Worm (Caenorhabditis elegans) whole organism, young adult: ENCODE results near the gene irld-24.

Source experiments
- B0336.3 ChIP-seq: fragments of 200-800 bp; sonication (Bioruptor generic); IDR thresholded peaks from 2 replicates; pipeline ENCODE4 v1.3.6; 2022; ENCODE audit warnings: missing genetic modification characterization, missing compliant biosample characterization
- C06A6.2 ChIP-seq: fragments of 200-800 bp; sonication (Bioruptor generic); conservative IDR thresholded peaks from 2 replicates; pipeline ENCODE4 v1.3.6; 2022; ENCODE audit warnings: missing genetic modification characterization, missing compliant biosample characterization
- C17E4.6 ChIP-seq: fragments of 200-800 bp; sonication (Bioruptor generic); IDR thresholded peaks from 2 replicates; pipeline ENCODE4 v1.3.6; 2022; ENCODE audit warnings: missing genetic modification reagents, missing genetic modification characterization, missing compliant biosample characterization
- F10E7.11 ChIP-seq: sonication (generic microtip); optimal IDR thresholded peaks from 2 replicates; lab custom pipeline; 2017; ENCODE audit warnings: mild to moderate bottlenecking, missing genetic modification characterization, moderate library complexity, missing compliant biosample characterization
- F22D6.2 ChIP-seq: sonication (generic microtip); optimal IDR thresholded peaks from 2 replicates; lab custom pipeline; 2016; ENCODE audit warnings: mild to moderate bottlenecking, missing genetic modification characterization, missing compliant biosample characterization
- F33H1.4 ChIP-seq: fragments of 200-800 bp; sonication (Bioruptor generic); IDR thresholded peaks from 2 replicates; pipeline ENCODE4 v1.3.6; 2022; ENCODE audit warnings: missing genetic modification reagents, missing genetic modification characterization, missing compliant biosample characterization
- K11D2.4 ChIP-seq: fragments of 200-800 bp; sonication (Bioruptor generic); IDR thresholded peaks from 2 replicates; pipeline ENCODE4 v1.3.6; 2022; ENCODE audit warnings: missing genetic modification reagents, missing genetic modification characterization, missing compliant biosample characterization
- T26A5.8 ChIP-seq: sonication (generic microtip); optimal IDR thresholded peaks from 2 replicates; lab custom pipeline; 2016; ENCODE audit warnings: missing genetic modification characterization, missing compliant biosample characterization
- Y53F4B.3 ChIP-seq: fragments of 200-800 bp; sonication (Bioruptor generic); IDR thresholded peaks from 2 replicates; pipeline ENCODE4 v1.3.6; 2022; ENCODE audit warnings: missing genetic modification reagents, missing genetic modification characterization, missing compliant biosample characterization
- Y53G8AR.9 ChIP-seq: fragments of 200-800 bp; sonication (Bioruptor generic); conservative IDR thresholded peaks from 2 replicates; pipeline ENCODE4 v1.3.6; 2022; ENCODE audit warnings: missing genetic modification reagents, missing genetic modification characterization, missing compliant biosample characterization
- Y67H2A.10 ChIP-seq: fragments of 200-800 bp; sonication (Bioruptor generic); conservative IDR thresholded peaks from 2 replicates; pipeline ENCODE4 v1.3.6; 2022; ENCODE audit warnings: missing genetic modification reagents, missing genetic modification characterization, missing compliant biosample characterization
- cebp-1 ChIP-seq, 2 experiments: fragments of 200-800 bp in 1 of 2; sonication (Bioruptor generic) in 1 of 2; sonication (generic microtip) in 1 of 2; IDR thresholded peaks in 1 of 2; optimal IDR thresholded peaks in 1 of 2; 2 replicates each; pipeline versions ENCODE4 v1.3.6 to Lab custom; 2017 to 2022; ENCODE audit warnings: missing compliant biosample characterization in 2 of 2, missing genetic modification characterization in 2 of 2, mild to moderate bottlenecking in 1 of 2, missing genetic modification reagents in 1 of 2, moderate library complexity in 1 of 2
- ceh-40 ChIP-seq: fragments of 200-800 bp; sonication (Bioruptor generic); IDR thresholded peaks from 2 replicates; pipeline ENCODE4 v1.3.6; 2022; ENCODE audit warnings: missing genetic modification characterization, missing compliant biosample characterization
- ceh-58 ChIP-seq: fragments of 200-800 bp; sonication (Bioruptor generic); IDR thresholded peaks from 2 replicates; pipeline ENCODE4 v1.3.6; 2022; ENCODE audit warnings: missing genetic modification characterization, missing compliant biosample characterization
- ceh-79 ChIP-seq: sonication (generic microtip); optimal IDR thresholded peaks from 2 replicates; lab custom pipeline; 2017; ENCODE audit warnings: mild to moderate bottlenecking, missing genetic modification characterization, missing compliant biosample characterization
- egrh-3 ChIP-seq: fragments of 200-800 bp; sonication (Bioruptor generic); IDR thresholded peaks from 2 replicates; pipeline ENCODE4 v1.3.6; 2022; ENCODE audit warnings: missing genetic modification reagents, missing genetic modification characterization, missing compliant biosample characterization
- ekl-4 ChIP-seq: fragments of 200-800 bp; sonication (Bioruptor generic); IDR thresholded peaks from 2 replicates; pipeline ENCODE4 v1.3.6; 2022; ENCODE audit warnings: missing genetic modification reagents, missing genetic modification characterization, missing compliant biosample characterization
- fkh-3 ChIP-seq: sonication (generic microtip); optimal IDR thresholded peaks from 2 replicates; lab custom pipeline; 2016; ENCODE audit warnings: mild to moderate bottlenecking, missing genetic modification characterization, missing compliant biosample characterization
- hlh-12 ChIP-seq: sonication (generic microtip); optimal IDR thresholded peaks from 2 replicates; lab custom pipeline; 2016; ENCODE audit warnings: missing genetic modification characterization, missing compliant biosample characterization
- hmg-1.2 ChIP-seq: fragments of 200-800 bp; sonication (Bioruptor generic); IDR thresholded peaks from 2 replicates; pipeline ENCODE4 v1.3.6; 2022; ENCODE audit warnings: missing genetic modification reagents, missing genetic modification characterization, missing compliant biosample characterization
- hmg-20 ChIP-seq: fragments of 200-800 bp; sonication (Bioruptor generic); IDR thresholded peaks from 2 replicates; pipeline ENCODE4 v1.3.6; 2022; ENCODE audit warnings: missing genetic modification reagents, missing genetic modification characterization, missing compliant biosample characterization
- let-607 ChIP-seq, 2 experiments: fragments of 200-800 bp in 1 of 2; sonication (Bioruptor generic) in 1 of 2; sonication (generic microtip) in 1 of 2; optimal IDR thresholded peaks; 2 replicates each; lab custom pipeline; 2016 to 2018; ENCODE audit warnings: mild to moderate bottlenecking in 2 of 2, missing compliant biosample characterization in 2 of 2, missing genetic modification characterization in 2 of 2, moderate library complexity in 2 of 2, missing genotype in 1 of 2
- lin-35 ChIP-seq, 3 experiments: fragments of 150-350 bp in 2 of 3; sonication (generic microtip) in 1 of 3; optimal IDR thresholded peaks; 2 replicates each; lab custom pipeline; 2014 to 2018; ENCODE audit warnings: missing biosample characterization in 3 of 3, missing genetic modification characterization in 3 of 3, missing genetic modification reagents in 3 of 3
- lin-40 ChIP-seq: sonication (generic microtip); optimal IDR thresholded peaks from 2 replicates; lab custom pipeline; 2016; ENCODE audit warnings: missing genetic modification characterization, mild to moderate bottlenecking, missing compliant biosample characterization, missing genotype, missing genetic modification reagents
- lin-54 ChIP-seq: fragments of 200-800 bp; sonication (Bioruptor generic); optimal IDR thresholded peaks from 2 replicates; lab custom pipeline; 2018; ENCODE audit warnings: mild to moderate bottlenecking, missing genetic modification characterization, missing compliant biosample characterization
- lsy-27 ChIP-seq: sonication (generic microtip); optimal IDR thresholded peaks from 2 replicates; lab custom pipeline; 2017; ENCODE audit warnings: missing genetic modification characterization, mild to moderate bottlenecking, missing compliant biosample characterization, antibody characterized with exemption, missing genotype, borderline replicate concordance; ENCODE audit not compliant: insufficient read depth
- mcd-1 ChIP-seq: fragments of 200-800 bp; sonication (Bioruptor generic); IDR thresholded peaks from 2 replicates; pipeline ENCODE4 v1.3.6; 2022; ENCODE audit warnings: missing genetic modification reagents, missing genetic modification characterization, missing compliant biosample characterization
- mel-28 ChIP-seq: sonication (generic microtip); optimal IDR thresholded peaks from 2 replicates; lab custom pipeline; 2016; ENCODE audit warnings: borderline replicate concordance, mild to moderate bottlenecking, missing genetic modification characterization, missing compliant biosample characterization
- nhr-80 ChIP-seq: sonication (generic microtip); optimal IDR thresholded peaks from 2 replicates; lab custom pipeline; 2016; ENCODE audit warnings: missing genetic modification characterization, missing compliant biosample characterization
- nhr-90 ChIP-seq: sonication (generic microtip); optimal IDR thresholded peaks from 2 replicates; lab custom pipeline; 2016; ENCODE audit warnings: missing genotype, mild to moderate bottlenecking, missing genetic modification characterization, missing compliant biosample characterization
- snpc-1.1 ChIP-seq: sonication (generic microtip); optimal IDR thresholded peaks from 2 replicates; lab custom pipeline; 2017; ENCODE audit warnings: missing genetic modification characterization, mild to moderate bottlenecking, missing compliant biosample characterization, antibody characterized with exemption, moderate library complexity, missing genotype, missing genetic modification reagents; ENCODE audit not compliant: insufficient read depth
- snpc-1.3 ChIP-seq: sonication (generic microtip); optimal IDR thresholded peaks from 2 replicates; lab custom pipeline; 2017; ENCODE audit warnings: missing genetic modification characterization, mild to moderate bottlenecking, missing compliant biosample characterization, antibody characterized with exemption, moderate library complexity, missing genotype, missing genetic modification reagents; ENCODE audit not compliant: insufficient read depth
- somi-1 ChIP-seq: fragments of 200-800 bp; sonication (Bioruptor generic); optimal IDR thresholded peaks from 2 replicates; lab custom pipeline; 2018; ENCODE audit warnings: mild to moderate bottlenecking, missing genetic modification characterization, missing compliant biosample characterization
- tbp1 ChIP-seq: fragments of 200-800 bp; sonication (Bioruptor generic); optimal IDR thresholded peaks from 2 replicates; lab custom pipeline; 2018; ENCODE audit warnings: mild to moderate bottlenecking, missing genetic modification characterization, missing compliant biosample characterization
- unc-62 ChIP-seq: fragments of 150-350 bp; optimal IDR thresholded peaks from 2 replicates; lab custom pipeline; 2014; ENCODE audit warnings: missing biosample characterization, missing genetic modification reagents, missing genetic modification characterization
- zfh-2 ChIP-seq: fragments of 200-800 bp; sonication (Bioruptor generic); conservative IDR thresholded peaks from 2 replicates; pipeline ENCODE4 v1.3.6; 2022; ENCODE audit warnings: missing genetic modification reagents, missing genetic modification characterization, missing compliant biosample characterization
- zim-3 ChIP-seq: sonication (generic microtip); optimal IDR thresholded peaks from 2 replicates; lab custom pipeline; 2017; ENCODE audit warnings: mild to moderate bottlenecking, missing genetic modification characterization, moderate library complexity, missing compliant biosample characterization
- ztf-25 ChIP-seq: fragments of 200-800 bp; sonication (Bioruptor generic); IDR thresholded peaks from 2 replicates; pipeline ENCODE4 v1.3.6; 2022; ENCODE audit warnings: missing genetic modification reagents, missing genetic modification characterization, missing compliant biosample characterization
- ztf-3 ChIP-seq: fragments of 200-800 bp; sonication (Bioruptor generic); optimal IDR thresholded peaks from 2 replicates; lab custom pipeline; 2018; ENCODE audit warnings: mild to moderate bottlenecking, missing genetic modification characterization, missing compliant biosample characterization

irld-24 gene

DNA sequence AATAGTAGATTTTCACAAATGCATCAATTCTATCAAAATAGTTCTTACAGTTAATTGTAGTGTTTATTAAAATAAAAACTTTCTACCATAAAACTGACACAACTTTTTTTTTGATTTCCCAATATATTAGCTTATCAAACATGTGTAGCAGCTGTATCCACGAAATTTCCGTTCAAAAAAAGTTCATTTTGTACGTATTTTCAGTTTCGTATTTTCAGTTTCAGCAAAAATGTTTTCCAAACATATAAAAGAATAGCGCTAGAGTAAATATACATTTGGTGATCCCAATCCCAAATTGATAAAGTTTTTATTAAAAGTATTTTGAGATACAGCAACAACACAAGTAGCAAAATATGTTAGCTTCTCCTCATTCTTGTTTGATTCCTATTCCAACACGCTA, 43.0 kb downstream of the irld-24 start:
- TF ChIP-seq ceh-58 (GFP tag; lab: Robert Waterston, UW): no peak
- no peak for TF ChIP-seq lin-35 (GFP tag; optimal IDR thresholded peaks at IDR 0.05; lab: Kevin White, UChicago)
- no peak for TF ChIP-seq egrh-3 (GFP tag; lab: Robert Waterston, UW)
- TF ChIP-seq ztf-25 (GFP tag; lab: Robert Waterston, UW): no peak
- no peak for TF ChIP-seq snpc-1.3 (tag; lab: Kevin White, UChicago)
- TF ChIP-seq nhr-90 (tag; lab: Kevin White, UChicago): no peak
- TF ChIP-seq K11D2.4 (GFP tag; lab: Robert Waterston, UW): no peak
- no peak for TF ChIP-seq hmg-1.2

DNA sequence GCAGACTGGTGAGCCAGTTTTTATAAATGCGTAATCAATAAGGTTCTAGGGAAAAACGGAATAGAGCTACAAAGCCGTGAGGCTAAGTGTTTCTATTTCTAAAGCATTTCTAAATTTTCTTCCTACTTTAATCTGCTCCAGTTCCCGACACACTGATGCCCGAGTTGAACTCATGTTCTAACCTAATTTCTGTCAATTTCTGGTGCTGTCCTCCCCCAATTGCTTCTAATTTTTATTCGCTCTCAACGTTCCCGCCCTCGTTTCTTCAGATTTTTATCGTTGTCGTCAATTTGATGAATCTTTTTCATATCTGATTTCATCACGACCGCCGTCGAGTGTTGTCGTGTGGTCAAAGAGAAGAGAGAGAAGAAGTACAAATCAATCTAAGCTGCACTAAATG, 43.5 kb downstream of the irld-24 start:
- TF ChIP-seq somi-1 (GFP tag; lab: Kevin White, UChicago) (no peak), lin-54 (GFP tag; lab: Kevin White, UChicago) (no peak), lsy-27 (no peak), lin-35 (GFP tag; optimal IDR thresholded peaks at IDR 0.05; lab: Kevin White, UChicago) (no peak), lin-40 (no peak), zfh-2 (GFP tag; lab: Robert Waterston, UW) (no peak), let-607 (tag; optimal IDR thresholded peaks at IDR 0.05; lab: Kevin White, UChicago) (no peak), fkh-3 (tag; lab: Kevin White, UChicago) (no peak), T26A5.8 (tag; lab: Kevin White, UChicago) (no peak), tbp1 (GFP tag; lab: Kevin White, UChicago) (no peak), ceh-79 (tag; lab: Kevin White, UChicago) (no peak), C17E4.6 (GFP tag; lab: Robert Waterston, UW) (no peak), mel-28 (no peak), F22D6.2 (tag; lab: Kevin White, UChicago) (no peak), ztf-3 (no peak), F33H1.4 (GFP tag; lab: Robert Waterston, UW) (no peak), Y67H2A.10 (GFP tag; lab: Robert Waterston, UW) (no peak)

DNA sequence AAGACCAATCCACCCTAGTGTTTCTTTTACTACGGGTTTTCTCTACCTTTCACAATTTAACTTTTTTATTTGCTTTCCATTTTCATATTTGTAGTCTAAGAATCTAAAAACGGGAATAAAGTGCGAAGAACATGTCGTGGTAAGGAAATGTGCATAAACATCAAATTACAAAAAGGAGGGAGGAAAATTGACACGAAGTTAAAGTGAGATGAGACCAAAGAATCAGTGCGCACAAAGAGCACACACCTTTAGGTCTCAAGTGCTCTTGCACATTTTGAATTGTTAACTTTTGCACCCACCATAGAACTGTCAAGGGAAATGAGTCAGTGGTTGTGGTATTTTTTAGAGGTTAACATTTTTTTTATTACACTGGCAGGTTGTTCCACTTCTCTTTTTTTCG, 44.1 kb downstream of the irld-24 start:
- TF ChIP-seq ekl-4 (GFP tag; lab: Robert Waterston, UW) (no peak), nhr-80 (tag; lab: Kevin White, UChicago) (peak; percentile 21)

DNA sequence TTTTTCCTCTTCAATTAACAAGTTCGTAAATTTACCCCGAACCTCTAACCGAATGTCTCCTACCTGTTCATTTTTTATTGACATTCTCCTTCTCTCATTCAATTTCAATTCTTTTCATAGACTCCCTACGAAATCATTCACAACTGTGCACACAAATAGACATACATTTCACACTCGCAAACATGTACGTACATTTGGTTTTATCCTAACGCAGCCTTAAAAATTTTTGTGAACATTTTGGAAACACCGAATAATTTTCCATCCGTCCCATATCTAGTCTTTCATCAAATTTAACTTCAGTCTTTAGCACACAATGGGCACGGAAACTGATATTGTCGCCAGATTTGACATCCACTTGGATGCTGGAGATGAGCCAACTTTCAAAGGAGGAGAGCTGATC, 47.1 kb downstream of the irld-24 start, which contains the start of gene arrd-25:
Gene arrd-25 (plus strand): TSS at position 301 of the 400 bp plus-strand sequence.
- no peak for TF ChIP-seq C06A6.2 (GFP tag; lab: Robert Waterston, UW)
- no peak for TF ChIP-seq C17E4.6 (GFP tag; lab: Robert Waterston, UW)
- no peak for TF ChIP-seq zim-3 (tag; lab: Kevin White, UChicago)
- TF ChIP-seq Y53G8AR.9 (GFP tag; lab: Robert Waterston, UW): no peak
- no peak for TF ChIP-seq ceh-40 (GFP tag; lab: Robert Waterston, UW)
- TF ChIP-seq unc-62 (GFP tag; lab: Kevin White, UChicago): no peak
- TF ChIP-seq Y53F4B.3 (GFP tag; lab: Robert Waterston, UW): no peak
- no peak for TF ChIP-seq hlh-12 (tag; lab: Kevin White, UChicago)
- TF ChIP-seq hmg-20: no peak
- TF ChIP-seq B0336.3 (GFP tag; lab: Robert Waterston, UW): no peak
- no peak for TF ChIP-seq snpc-1.3 (tag; lab: Kevin White, UChicago)
- TF ChIP-seq cebp-1 (GFP tag; IDR thresholded peaks at IDR 0.05; lab: Robert Waterston, UW): no peak
- no peak for TF ChIP-seq cebp-1 (tag; optimal IDR thresholded peaks at IDR 0.05; lab: Kevin White, UChicago)
- no peak for TF ChIP-seq snpc-1.1 (tag; lab: Kevin White, UChicago)
- no peak for TF ChIP-seq mcd-1
- TF ChIP-seq F10E7.11 (tag; lab: Kevin White, UChicago): no peak
- TF ChIP-seq, all 124 proteins: peak for 0
